Worm (Caenorhabditis elegans): Measurements from ENCODE around the gene nrf-6.

DNA sequence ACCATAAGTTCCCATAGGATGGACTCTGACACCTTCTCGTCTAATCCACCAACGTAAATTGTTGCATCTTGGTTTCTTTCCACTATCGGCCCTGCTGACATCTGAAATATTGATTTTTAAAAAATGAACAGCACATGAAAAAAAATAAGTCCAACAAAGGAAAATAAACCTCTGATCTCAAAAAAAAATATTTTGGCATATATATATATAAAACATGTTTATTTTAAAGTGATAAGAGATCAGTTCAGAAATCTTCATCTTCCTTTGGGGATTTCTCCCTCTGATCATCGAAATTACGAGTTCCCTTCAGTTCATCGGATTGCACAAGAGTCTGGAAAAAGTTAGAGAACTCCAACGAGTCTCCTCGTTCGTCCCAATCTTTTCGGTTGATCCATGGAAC is 3.2 kb upstream of the nrf-6 start, which contains the start of gene sap-49:
- no peak for TF ChIP-seq flt-1 (GFP tag; IDR thresholded peaks at IDR 0.05)
- no peak for TF ChIP-seq klf-2 (GFP tag; conservative IDR thresholded peaks at IDR 0.05)
- no peak for TF ChIP-seq ztf-29 (GFP tag; IDR thresholded peaks at IDR 0.05)
- TF ChIP-seq ztf-23 (GFP tag; IDR thresholded peaks at IDR 0.05): no peak
- no peak for TF ChIP-seq cog-1 (tag; optimal IDR thresholded peaks at IDR 0.05)
- no peak for TF ChIP-seq tab-1 (GFP tag; IDR thresholded peaks at IDR 0.05)
- TF ChIP-seq ref-1 (GFP tag; conservative IDR thresholded peaks at IDR 0.05): no peak
- TF ChIP-seq med-1 (GFP tag; optimal IDR thresholded peaks at IDR 0.05; ENCODE audit: insufficient read depth): no peak
